Worm (Caenorhabditis elegans) whole organism, L2 larva: Measurements from ENCODE around the gene acdh-12.

Source experiments
- C34F6.9 ChIP-seq: fragments of 150-350 bp; optimal IDR thresholded peaks from 2 replicates; lab custom pipeline; 2014; ENCODE audit warnings: missing biosample characterization, missing genetic modification characterization
- F13H6.1 ChIP-seq: sonication (generic microtip); optimal IDR thresholded peaks from 2 replicates; lab custom pipeline; 2016; ENCODE audit warnings: missing genetic modification characterization, missing compliant biosample characterization
- R02D3.7 ChIP-seq: fragments of 150-350 bp; optimal IDR thresholded peaks from 2 replicates; lab custom pipeline; 2014; ENCODE audit warnings: missing biosample characterization, missing genetic modification characterization
- Y55F3AM.14 ChIP-seq: fragments of 200-800 bp; sonication (Bioruptor generic); optimal IDR thresholded peaks from 2 replicates; lab custom pipeline; 2018; ENCODE audit warnings: mild to moderate bottlenecking, missing genetic modification characterization, missing compliant biosample characterization
- ZK546.5 ChIP-seq: sonication (generic microtip); optimal IDR thresholded peaks from 2 replicates; lab custom pipeline; 2017; ENCODE audit warnings: missing biosample characterization, missing genetic modification characterization
- aly-2 ChIP-seq: fragments of 150-350 bp; optimal IDR thresholded peaks from 2 replicates; lab custom pipeline; 2014; ENCODE audit warnings: missing biosample characterization, missing genetic modification characterization
- ama-1 ChIP-seq: fragments of 150-350 bp; optimal IDR thresholded peaks from 2 replicates; lab custom pipeline; 2018; ENCODE audit warnings: inconsistent platforms
- blmp-1 ChIP-seq: sonication (generic microtip); optimal IDR thresholded peaks from 2 replicates; lab custom pipeline; 2017; ENCODE audit warnings: missing genetic modification characterization, mild to moderate bottlenecking, missing compliant biosample characterization, antibody characterized with exemption, moderate library complexity; ENCODE audit not compliant: insufficient read depth
- ceh-16 ChIP-seq: fragments of 150-350 bp; optimal IDR thresholded peaks from 2 replicates; lab custom pipeline; 2014; ENCODE audit warnings: missing biosample characterization, missing genetic modification characterization
- ceh-82 ChIP-seq: fragments of 150-350 bp; optimal IDR thresholded peaks from 2 replicates; lab custom pipeline; 2014; ENCODE audit warnings: missing biosample characterization, missing genetic modification characterization
- crh-2 ChIP-seq: sonication (generic microtip); optimal IDR thresholded peaks from 2 replicates; lab custom pipeline; 2017; ENCODE audit warnings: missing biosample characterization, missing genetic modification characterization
- dmd-4 ChIP-seq: sonication (generic microtip); optimal IDR thresholded peaks from 2 replicates; lab custom pipeline; 2017; ENCODE audit warnings: missing biosample characterization, missing genetic modification characterization
- egl-27 ChIP-seq: sonication (generic microtip); optimal IDR thresholded peaks from 3 replicates; lab custom pipeline; 2017; ENCODE audit warnings: missing biosample characterization, missing genetic modification reagents, missing genetic modification characterization
- elt-1 ChIP-seq: fragments of 150-350 bp; optimal IDR thresholded peaks from 2 replicates; lab custom pipeline; 2014; ENCODE audit warnings: missing biosample characterization, missing genetic modification characterization
- elt-3 ChIP-seq: sonication (generic microtip); optimal IDR thresholded peaks from 2 replicates; lab custom pipeline; 2017; ENCODE audit warnings: missing biosample characterization, missing genetic modification characterization
- gmeb-1 ChIP-seq: fragments of 150-350 bp; optimal IDR thresholded peaks from 2 replicates; lab custom pipeline; 2014; ENCODE audit warnings: missing biosample characterization, missing genetic modification characterization
- lin-11 ChIP-seq: fragments of 150-350 bp; sonication (generic microtip); optimal IDR thresholded peaks from 2 replicates; lab custom pipeline; 2014; ENCODE audit warnings: missing biosample characterization, missing genetic modification characterization, inconsistent platforms, mixed read lengths
- lin-13 ChIP-seq: fragments of 150-350 bp; optimal IDR thresholded peaks from 2 replicates; lab custom pipeline; 2014; ENCODE audit warnings: missing biosample characterization, missing genetic modification reagents, missing genetic modification characterization
- lin-39 ChIP-seq: fragments of 150-350 bp; optimal IDR thresholded peaks from 2 replicates; lab custom pipeline; 2014; ENCODE audit warnings: missing biosample characterization, missing genetic modification reagents, missing genetic modification characterization
- lsy-2 ChIP-seq, 2 experiments: fragments of 150-350 bp in 1 of 2; sonication (generic microtip) in 1 of 2; optimal IDR thresholded peaks; 2 replicates each; lab custom pipeline; 2014 to 2017; ENCODE audit warnings: missing biosample characterization in 2 of 2, missing genetic modification characterization in 2 of 2
- mab-5 ChIP-seq: fragments of 150-350 bp; optimal IDR thresholded peaks from 2 replicates; lab custom pipeline; 2014; ENCODE audit warnings: missing biosample characterization, missing genetic modification characterization
- mbf-1 ChIP-seq: sonication (generic microtip); optimal IDR thresholded peaks from 2 replicates; lab custom pipeline; 2017; ENCODE audit warnings: missing biosample characterization, missing genetic modification characterization
- mdl-1 ChIP-seq, 2 experiments: fragments of 150-350 bp in 1 of 2; sonication (generic microtip) in 1 of 2; optimal IDR thresholded peaks; 2 replicates each; lab custom pipeline; 2017; ENCODE audit warnings: missing biosample characterization in 2 of 2, missing genetic modification characterization in 2 of 2
- nhr-10 ChIP-seq: sonication (generic microtip); optimal IDR thresholded peaks from 2 replicates; lab custom pipeline; 2017; ENCODE audit warnings: missing biosample characterization, missing genetic modification characterization
- nhr-11 ChIP-seq: fragments of 150-350 bp; optimal IDR thresholded peaks from 2 replicates; lab custom pipeline; 2014; ENCODE audit warnings: missing biosample characterization, missing genetic modification characterization
- nhr-12 ChIP-seq: fragments of 150-350 bp; optimal IDR thresholded peaks from 2 replicates; lab custom pipeline; 2014; ENCODE audit warnings: missing biosample characterization, missing genetic modification characterization
- nhr-129 ChIP-seq: fragments of 150-350 bp; optimal IDR thresholded peaks from 2 replicates; lab custom pipeline; 2014; ENCODE audit warnings: missing biosample characterization, missing genetic modification characterization
- nhr-21 ChIP-seq: fragments of 150-350 bp; optimal IDR thresholded peaks from 2 replicates; lab custom pipeline; 2014; ENCODE audit warnings: missing biosample characterization, missing genetic modification characterization
- nhr-237 ChIP-seq: fragments of 150-350 bp; optimal IDR thresholded peaks from 2 replicates; lab custom pipeline; 2014; ENCODE audit warnings: missing biosample characterization, missing genetic modification characterization
- nhr-25 ChIP-seq: fragments of 150-350 bp; sonication (generic microtip); optimal IDR thresholded peaks from 3 replicates; lab custom pipeline; 2014; ENCODE audit warnings: missing biosample characterization, missing genetic modification characterization
- nhr-6 ChIP-seq: fragments of 150-350 bp; optimal IDR thresholded peaks from 2 replicates; lab custom pipeline; 2014; ENCODE audit warnings: missing biosample characterization, missing genetic modification characterization
- nhr-77 ChIP-seq: fragments of 150-350 bp; optimal IDR thresholded peaks from 2 replicates; lab custom pipeline; 2014; ENCODE audit warnings: missing biosample characterization, missing genetic modification characterization
- peb-1 ChIP-seq: fragments of 150-350 bp; optimal IDR thresholded peaks from 2 replicates; lab custom pipeline; 2014; ENCODE audit warnings: missing biosample characterization, missing genetic modification characterization
- skn-1 ChIP-seq: sonication (generic microtip); optimal IDR thresholded peaks from 2 replicates; lab custom pipeline; 2017; ENCODE audit warnings: missing biosample characterization, missing genetic modification characterization
- sma-3 ChIP-seq: sonication (generic microtip); optimal IDR thresholded peaks from 2 replicates; lab custom pipeline; 2016; ENCODE audit warnings: missing genetic modification reagents, missing genetic modification characterization, missing compliant biosample characterization
- sma-9 ChIP-seq, 2 experiments: fragments of 150-350 bp in 1 of 2; sonication (generic microtip) in 1 of 2; optimal IDR thresholded peaks; 2 replicates each; lab custom pipeline; 2014 to 2016; ENCODE audit warnings: missing genetic modification characterization in 2 of 2, mild to moderate bottlenecking in 1 of 2, missing biosample characterization in 1 of 2, missing compliant biosample characterization in 1 of 2, missing genetic modification reagents in 1 of 2, moderate library complexity in 1 of 2
- snpc-4 ChIP-seq: fragments of 150-350 bp; optimal IDR thresholded peaks from 2 replicates; lab custom pipeline; 2014; ENCODE audit warnings: missing biosample characterization, missing genetic modification characterization
- unc-39 ChIP-seq: fragments of 150-350 bp; optimal IDR thresholded peaks from 2 replicates; lab custom pipeline; 2014; ENCODE audit warnings: missing biosample characterization, missing genetic modification characterization
- unc-55 ChIP-seq: fragments of 150-350 bp; sonication (generic microtip); optimal IDR thresholded peaks from 3 replicates; lab custom pipeline; 2014; ENCODE audit warnings: missing biosample characterization, missing genetic modification reagents, missing genetic modification characterization
- unc-62 ChIP-seq: fragments of 150-350 bp; optimal IDR thresholded peaks from 2 replicates; lab custom pipeline; 2014; ENCODE audit warnings: missing biosample characterization, missing genetic modification reagents, missing genetic modification characterization
- zag-1 ChIP-seq: fragments of 150-350 bp; optimal IDR thresholded peaks from 2 replicates; lab custom pipeline; 2014; ENCODE audit warnings: missing biosample characterization, missing genetic modification characterization
- ztf-1 ChIP-seq: fragments of 200-800 bp; sonication (Bioruptor generic); conservative IDR thresholded peaks from 2 replicates; pipeline ENCODE4 v1.3.6; 2022; ENCODE audit warnings: missing genetic modification characterization, missing compliant biosample characterization
- ztf-11 ChIP-seq: sonication (generic microtip); optimal IDR thresholded peaks from 2 replicates; lab custom pipeline; 2017; ENCODE audit warnings: missing biosample characterization, missing genetic modification characterization
- ztf-4 ChIP-seq: fragments of 150-350 bp; optimal IDR thresholded peaks from 2 replicates; lab custom pipeline; 2014; ENCODE audit warnings: missing biosample characterization, missing genetic modification characterization

acdh-12 gene

ce11 chrII:7183493-7184272 lies 11.8 kb downstream of the acdh-12 start, which contains the start of gene pdl-1 (continued):
- no peak for TF ChIP-seq dmd-4
- TF ChIP-seq crh-2: peak; percentile 35
- TF ChIP-seq nhr-129 (tag; lab: Kevin White, UChicago): peak; percentile 76
- peak; percentile 7 to 61 for TF ChIP-seq lsy-2 (tag; optimal IDR thresholded peaks at IDR 0.05; lab: Kevin White, UChicago)
- TF ChIP-seq nhr-25: no peak
- TF ChIP-seq blmp-1: peak; percentile 25
- peak; percentile 65 for TF ChIP-seq F13H6.1 (tag; lab: Kevin White, UChicago)
- TF ChIP-seq C34F6.9 (tag; lab: Kevin White, UChicago): peak; percentile 67
- TF ChIP-seq ceh-16 (tag; lab: Kevin White, UChicago): peak; percentile 41
- peak; percentile 63 for TF ChIP-seq Y55F3AM.14 (GFP tag; lab: Kevin White, UChicago)
- peak; percentile 74 for TF ChIP-seq unc-55 (GFP tag; lab: Kevin White, UChicago)
- TF ChIP-seq ztf-1: no peak

- TF ChIP-seq C34F6.9 (tag; lab: Kevin White, UChicago): peak; percentile 64
- no peak for TF ChIP-seq dmd-4
- no peak for TF ChIP-seq gmeb-1 (tag; lab: Kevin White, UChicago)
- TF ChIP-seq elt-3 (tag; lab: Kevin White, UChicago): no peak
- no peak for TF ChIP-seq mab-5 (tag; lab: Kevin White, UChicago)
- TF ChIP-seq nhr-11 (tag; lab: Kevin White, UChicago): no peak
- TF ChIP-seq F13H6.1 (tag; lab: Kevin White, UChicago): peak; percentile 18
- no peak for TF ChIP-seq ama-1 (lab: Kevin White, UChicago)
- TF ChIP-seq nhr-12: no peak
- no peak for TF ChIP-seq ceh-82 (tag; lab: Kevin White, UChicago)
- no peak for TF ChIP-seq mdl-1 (tag; optimal IDR thresholded peaks at IDR 0.05; lab: Kevin White, UChicago)
- TF ChIP-seq lsy-2 (tag; optimal IDR thresholded peaks at IDR 0.05; lab: Kevin White, UChicago): peak in 1 of 2 experiments; percentile 40
- TF ChIP-seq peb-1: no peak
- no peak for TF ChIP-seq nhr-25
- peak; percentile 31 for TF ChIP-seq lin-11 (tag; lab: Kevin White, UChicago)
- no peak for TF ChIP-seq ztf-11 (tag; lab: Kevin White, UChicago)
- no peak for TF ChIP-seq ZK546.5 (tag; lab: Kevin White, UChicago)
- peak; percentile 31 for TF ChIP-seq crh-2
- TF ChIP-seq R02D3.7 (tag; lab: Kevin White, UChicago): no peak
- no peak for TF ChIP-seq unc-39
- no peak for TF ChIP-seq sma-9 (GFP tag; optimal IDR thresholded peaks at IDR 0.05; lab: Kevin White, UChicago)
- no peak for TF ChIP-seq sma-9 (tag; optimal IDR thresholded peaks at IDR 0.05; lab: Kevin White, UChicago)
- no peak for TF ChIP-seq ceh-16 (tag; lab: Kevin White, UChicago)
- no peak for TF ChIP-seq sma-3 (GFP tag; lab: Kevin White, UChicago)
- peak; percentile 12 for TF ChIP-seq nhr-129 (tag; lab: Kevin White, UChicago)
- TF ChIP-seq unc-55 (GFP tag; lab: Kevin White, UChicago): peak; percentile 50
- no peak for TF ChIP-seq ztf-4
- TF ChIP-seq nhr-77 (tag; lab: Kevin White, UChicago): no peak
- no peak for TF ChIP-seq blmp-1
- no peak for TF ChIP-seq mbf-1 (tag; lab: Kevin White, UChicago)
- TF ChIP-seq zag-1 (tag; lab: Kevin White, UChicago): no peak
- no peak for TF ChIP-seq skn-1 (tag; lab: Kevin White, UChicago)
- TF ChIP-seq egl-27: no peak
- TF ChIP-seq nhr-237 (tag; lab: Kevin White, UChicago): no peak
- TF ChIP-seq Y55F3AM.14 (GFP tag; lab: Kevin White, UChicago): no peak
- TF ChIP-seq aly-2 (tag; lab: Kevin White, UChicago): no peak
- no peak for TF ChIP-seq lin-13 (GFP tag; lab: Kevin White, UChicago)
- TF ChIP-seq nhr-6: no peak
- TF ChIP-seq nhr-21 (tag; lab: Kevin White, UChicago): no peak
- no peak for TF ChIP-seq elt-1 (tag; lab: Kevin White, UChicago)
- TF ChIP-seq nhr-10 (tag; lab: Kevin White, UChicago): no peak
- no peak for TF ChIP-seq snpc-4 (tag; lab: Kevin White, UChicago)
- no peak for TF ChIP-seq unc-62 (GFP tag; lab: Kevin White, UChicago)
- no peak for TF ChIP-seq lin-39 (tag; lab: Kevin White, UChicago)
Measured at ce11 chrII:7182630-7183029, 12.8 kb downstream of the acdh-12 start.
